Fruit fly (Drosophila melanogaster): ENCODE data around the gene CG4907.
A peak's percentile ranks its signal among the peaks of the same experiment; 100 is the strongest.

Gene CG4907

dm6 chr3R:22745432-22745831, 34.9 kb upstream of the CG4907 start, which contains the start of the genes vret and HP1c (continued):
- TF ChIP-seq Bdp1 (GFP tag; optimal IDR thresholded peaks at IDR 0.05) (no peak), Dip2 (GFP tag; IDR thresholded peaks at IDR 0.05) (no peak), CG1602 (GFP tag; optimal IDR thresholded peaks at IDR 0.05) (no peak), NK7.1 (GFP tag; optimal IDR thresholded peaks at IDR 0.05) (no peak), sens (GFP tag) (no peak), zen2 (GFP tag; IDR thresholded peaks at IDR 0.05; ENCODE audit: partially characterized antibody) (no peak), CG31441 (GFP tag; IDR thresholded peaks at IDR 0.05) (no peak), CG2202 (tag; optimal IDR thresholded peaks at IDR 0.05) (no peak), kni (GFP tag; optimal IDR thresholded peaks at IDR 0.05) (no peak), lola (GFP tag; optimal IDR thresholded peaks at IDR 0.05) (no peak), tna (GFP tag; IDR thresholded peaks at IDR 0.05; ENCODE audit: partially characterized antibody) (no peak), Rx (GFP tag; IDR thresholded peaks at IDR 0.05) (no peak), CG14441 (GFP tag; IDR thresholded peaks at IDR 0.05) (no peak), fd96Cb (tag; optimal IDR thresholded peaks at IDR 0.05) (no peak), Hr39 (optimal IDR thresholded peaks at IDR 0.05) (no peak), Hand (GFP tag; optimal IDR thresholded peaks at IDR 0.05) (no peak), Bgb (GFP tag; IDR thresholded peaks at IDR 0.05; ENCODE audit: partially characterized antibody) (0 out of 2 replicates have a peak, but pooled peaks have one; percentile 10), fd64A (GFP tag; optimal IDR thresholded peaks at IDR 0.05) (no peak), CG8281 (tag; optimal IDR thresholded peaks at IDR 0.05) (no peak), trh (GFP tag; optimal IDR thresholded peaks at IDR 0.05) (no peak), cwo (GFP tag; optimal IDR thresholded peaks at IDR 0.05) (no peak), CG10209 (GFP tag; optimal IDR thresholded peaks at IDR 0.05) (no peak), kay (GFP tag; optimal IDR thresholded peaks at IDR 0.05) (no peak), Sry-β (GFP tag; optimal IDR thresholded peaks at IDR 0.05) (no peak), CG6791 (GFP tag; IDR thresholded peaks at IDR 0.05; ENCODE audit: partially characterized antibody) (peak; percentile 42; the same call in 1 of the 3 replicates), Usf (GFP tag; optimal IDR thresholded peaks at IDR 0.05) (no peak), CG5953 (GFP tag; IDR thresholded peaks at IDR 0.05) (no peak), CG16779 (GFP tag; IDR thresholded peaks at IDR 0.05) (no peak), Eip74EF (GFP tag; optimal IDR thresholded peaks at IDR 0.05) (no peak), peb (GFP tag; IDR thresholded peaks at IDR 0.05) (no peak), CHES-1-like (GFP tag; optimal IDR thresholded peaks at IDR 0.05) (peak; percentile 5), lmd (GFP tag; IDR thresholded peaks at IDR 0.05) (no peak), cato (GFP tag; optimal IDR thresholded peaks at IDR 0.05; ENCODE audit: borderline replicate concordance) (no peak), MESR4 (GFP tag; optimal IDR thresholded peaks at IDR 0.05) (peak; percentile 84), CG8478 (optimal IDR thresholded peaks at IDR 0.05) (no peak), z (GFP tag; IDR thresholded peaks at IDR 0.05) (no peak), chm (GFP tag; IDR thresholded peaks at IDR 0.05) (no peak), da (GFP tag; optimal IDR thresholded peaks at IDR 0.05) (no peak), NFAT (GFP tag; IDR thresholded peaks at IDR 0.05) (no peak), abd-A (tag; optimal IDR thresholded peaks at IDR 0.05) (no peak), ap (GFP tag; IDR thresholded peaks at IDR 0.05) (no peak), danr (GFP tag; IDR thresholded peaks at IDR 0.05) (no peak), wek (GFP tag; optimal IDR thresholded peaks at IDR 0.05) (no peak), CG17328 (GFP tag; IDR thresholded peaks at IDR 0.05) (no peak), slbo (GFP tag; IDR thresholded peaks at IDR 0.05) (no peak), CG3163 (GFP tag; optimal IDR thresholded peaks at IDR 0.05) (no peak), pita (GFP tag; optimal IDR thresholded peaks at IDR 0.05) (no peak), nmo (GFP tag; optimal IDR thresholded peaks at IDR 0.05) (peak; percentile 7), tx (GFP tag; optimal IDR thresholded peaks at IDR 0.05) (no peak), CG13296 (GFP tag; optimal IDR thresholded peaks at IDR 0.05) (no peak), dm (GFP tag; optimal IDR thresholded peaks at IDR 0.05) (no peak), Deaf1 (tag; optimal IDR thresholded peaks at IDR 0.05) (no peak)

Data from whole organism, embryonic.